Fruit fly (Drosophila melanogaster): ENCODE results near the gene CG32091.

Gene CG32091

dm6 chr3L:11586794-11587462, 44.3 kb upstream of the CG32091 start (continued):
- TF ChIP-seq Deaf1 (tag; optimal IDR thresholded peaks at IDR 0.05) = peak; percentile 44
- no peak for TF ChIP-seq BEAF-32 (GFP tag; optimal IDR thresholded peaks at IDR 0.05)
- TF ChIP-seq CG30403 (GFP tag; optimal IDR thresholded peaks at IDR 0.05) = no peak
- TF ChIP-seq CG3163 (GFP tag; optimal IDR thresholded peaks at IDR 0.05) = peak; percentile 88
- peak; percentile 52; the same call in 3 of the 4 replicates for TF ChIP-seq Dll (GFP tag; IDR thresholded peaks at IDR 0.05; ENCODE audit: partially characterized antibody)
- TF ChIP-seq Med (GFP tag) = peak; percentile 78
- TF ChIP-seq her (GFP tag; optimal IDR thresholded peaks at IDR 0.05) = no peak
- peak; percentile 28; the same call in 1 of the 2 replicates for TF ChIP-seq CG32532 (GFP tag; IDR thresholded peaks at IDR 0.05)
- TF ChIP-seq kni (GFP tag; optimal IDR thresholded peaks at IDR 0.05) = peak; percentile 69
- no peak for TF ChIP-seq Gug (GFP tag; IDR thresholded peaks at IDR 0.05)
- peak; percentile 25 for TF ChIP-seq stwl (tag; optimal IDR thresholded peaks at IDR 0.05)
- TF ChIP-seq Mrtf (GFP tag; IDR thresholded peaks at IDR 0.05) = no peak
- TF ChIP-seq Camta (GFP tag; optimal IDR thresholded peaks at IDR 0.05) = no peak
- no peak for TF ChIP-seq crp (GFP tag; optimal IDR thresholded peaks at IDR 0.05)
- TF ChIP-seq onecut (GFP tag; IDR thresholded peaks at IDR 0.05) = no peak
- TF ChIP-seq CG12236 (GFP tag; optimal IDR thresholded peaks at IDR 0.05) = no peak
- TF ChIP-seq Doc3 (GFP tag; IDR thresholded peaks at IDR 0.05; ENCODE audit: partially characterized antibody) = 0 out of 3 replicates have a peak, but pooled peaks have one; percentile 45
- TF ChIP-seq CG18764 (GFP tag; optimal IDR thresholded peaks at IDR 0.05) = no peak
- TF ChIP-seq CG14860 (GFP tag; IDR thresholded peaks at IDR 0.05; ENCODE audit: partially characterized antibody) = no peak
- no peak for TF ChIP-seq Abd-B (GFP tag; optimal IDR thresholded peaks at IDR 0.05)
- no peak for TF ChIP-seq CG2116 (GFP tag; optimal IDR thresholded peaks at IDR 0.05)
- TF ChIP-seq Sox100B (GFP tag; optimal IDR thresholded peaks at IDR 0.05) = no peak
- no peak for TF ChIP-seq CG13624 (GFP tag; optimal IDR thresholded peaks at IDR 0.05)
- TF ChIP-seq phol (tag; optimal IDR thresholded peaks at IDR 0.05) = no peak
- TF ChIP-seq psq (GFP tag; optimal IDR thresholded peaks at IDR 0.05) = no peak
- no peak for TF ChIP-seq CG12942 (GFP tag; optimal IDR thresholded peaks at IDR 0.05)
- peak; percentile 44; the same call in 1 of the 2 replicates for TF ChIP-seq CG13287 (GFP tag; IDR thresholded peaks at IDR 0.05; ENCODE audit: partially characterized antibody)
- no peak for TF ChIP-seq Jarid2 (GFP tag; optimal IDR thresholded peaks at IDR 0.05)
- no peak for TF ChIP-seq ttk (GFP tag; IDR thresholded peaks at IDR 0.05)
- no peak for TF ChIP-seq gsb-n (tag; optimal IDR thresholded peaks at IDR 0.05)
- no peak for TF ChIP-seq CG33557 (GFP tag; optimal IDR thresholded peaks at IDR 0.05)
- no peak for TF ChIP-seq CG3065 (GFP tag; optimal IDR thresholded peaks at IDR 0.05)
- TF ChIP-seq corto (GFP tag; optimal IDR thresholded peaks at IDR 0.05) = no peak
- no peak for TF ChIP-seq CG1603 (tag; optimal IDR thresholded peaks at IDR 0.05)
- TF ChIP-seq bbx (GFP tag; IDR thresholded peaks at IDR 0.05; ENCODE audit: partially characterized antibody) = peak; percentile 30; the same call in 1 of the 2 replicates
- no peak for TF ChIP-seq pita (GFP tag; optimal IDR thresholded peaks at IDR 0.05)
- no peak for TF ChIP-seq CG11085 (GFP tag; IDR thresholded peaks at IDR 0.05)
- TF ChIP-seq CG8765 (GFP tag; IDR thresholded peaks at IDR 0.05) = peak; percentile 34; the same call in 1 of the 2 replicates
- TF ChIP-seq CHES-1-like (GFP tag; optimal IDR thresholded peaks at IDR 0.05) = peak; percentile 25
- no peak for TF ChIP-seq ERR (GFP tag; optimal IDR thresholded peaks at IDR 0.05)
- peak; percentile 92 for TF ChIP-seq chinmo (GFP tag; IDR thresholded peaks at IDR 0.05; ENCODE audit: partially characterized antibody)
- TF ChIP-seq CG16813 (GFP tag; IDR thresholded peaks at IDR 0.05; ENCODE audit: partially characterized antibody) = peak; percentile 21; the same call in 1 of the 3 replicates
- 0 out of 3 replicates have a peak, but pooled peaks have one; percentile 56 for TF ChIP-seq CG11456 (GFP tag; IDR thresholded peaks at IDR 0.05)
- no peak for TF ChIP-seq CG18476 (GFP tag; optimal IDR thresholded peaks at IDR 0.05)
- TF ChIP-seq wdn (GFP tag; IDR thresholded peaks at IDR 0.05) = no peak
- TF ChIP-seq slou (GFP tag; optimal IDR thresholded peaks at IDR 0.05) = no peak
- no peak for TF ChIP-seq CG14965 (GFP tag; optimal IDR thresholded peaks at IDR 0.05; ENCODE audit: borderline replicate concordance)
- no peak for TF ChIP-seq CG18011 (GFP tag; optimal IDR thresholded peaks at IDR 0.05)
